Fruit fly (Drosophila melanogaster) whole organism, embryonic: ENCODE data around the gene Prx1.

Source experiments
- ATbp ChIP-seq: fragments of 200-800 bp; sonication (Bioruptor generic); optimal IDR thresholded peaks from 2 replicates; lab custom pipeline; 2017; ENCODE audit warnings: missing biosample characterization, mild to moderate bottlenecking, missing genetic modification characterization, missing genetic modification reagents
- Asciz ChIP-seq: fragments of 200-800 bp; sonication (Bioruptor generic); optimal IDR thresholded peaks from 2 replicates; lab custom pipeline; 2017; ENCODE audit warnings: missing biosample characterization, mild to moderate bottlenecking, missing genetic modification characterization, missing genetic modification reagents
- Atf6 ChIP-seq: fragments of 200-800 bp; sonication (Bioruptor generic); IDR thresholded peaks from 2 replicates; pipeline ENCODE4 v1.3.6; 2022; ENCODE audit warnings: missing biosample characterization, missing genetic modification characterization
- BtbVII ChIP-seq: fragments of 200-800 bp; sonication (Bioruptor generic); optimal IDR thresholded peaks from 3 replicates; lab custom pipeline; 2017; ENCODE audit warnings: missing biosample characterization, mild to moderate bottlenecking, missing genetic modification characterization
- CG1024 ChIP-seq: fragments of 200-800 bp; sonication (Bioruptor generic); IDR thresholded peaks from 2 replicates; pipeline ENCODE4 v1.3.6; 2022; ENCODE audit warnings: missing biosample characterization, missing genetic modification characterization
- CG11456 ChIP-seq: fragments of 200-800 bp; sonication (Bioruptor generic); IDR thresholded peaks from 3 replicates; pipeline ENCODE4 v1.3.6; 2022; ENCODE audit warnings: missing biosample characterization, missing genetic modification characterization
- CG11560 ChIP-seq: fragments of 200-800 bp; sonication (Bioruptor generic); IDR thresholded peaks from 3 replicates; pipeline ENCODE4 v1.3.6; 2022; ENCODE audit warnings: missing biosample characterization, missing genetic modification characterization
- CG11723 ChIP-seq: fragments of 200-800 bp; sonication (Bioruptor generic); optimal IDR thresholded peaks from 2 replicates; lab custom pipeline; 2017; ENCODE audit warnings: missing biosample characterization, mild to moderate bottlenecking, missing genetic modification characterization
- CG13287 ChIP-seq: fragments of 200-800 bp; sonication (Bioruptor generic); IDR thresholded peaks from 2 replicates; pipeline ENCODE4 v1.3.6; 2022; ENCODE audit warnings: missing biosample characterization, missing genetic modification characterization; ENCODE audit not compliant: partially characterized antibody
- CG15269 ChIP-seq: fragments of 200-800 bp; sonication (Bioruptor generic); optimal IDR thresholded peaks from 2 replicates; lab custom pipeline; 2018; ENCODE audit warnings: missing biosample characterization, mild to moderate bottlenecking, missing genetic modification characterization, moderate library complexity
- CG15696 ChIP-seq: fragments of 200-800 bp; sonication (Bioruptor generic); optimal IDR thresholded peaks from 2 replicates; lab custom pipeline; 2019; ENCODE audit warnings: missing biosample characterization, mild to moderate bottlenecking, missing genetic modification characterization, moderate library complexity
- CG1832 ChIP-seq: fragments of 200-800 bp; sonication (Bioruptor generic); optimal IDR thresholded peaks from 2 replicates; lab custom pipeline; 2017; ENCODE audit warnings: missing biosample characterization, mild to moderate bottlenecking, missing genetic modification characterization, inconsistent platforms
- CG32772 ChIP-seq: fragments of 200-800 bp; sonication (Bioruptor generic); IDR thresholded peaks from 2 replicates; pipeline ENCODE4 v1.3.6; 2022; ENCODE audit warnings: missing biosample characterization, missing genetic modification characterization
- CG4360 ChIP-seq: fragments of 200-800 bp; sonication (Bioruptor generic); IDR thresholded peaks from 2 replicates; pipeline ENCODE4 v1.3.6; 2022; ENCODE audit warnings: missing biosample characterization, missing genetic modification characterization
- CG4730 ChIP-seq: fragments of 200-800 bp; sonication (Bioruptor generic); IDR thresholded peaks from 2 replicates; pipeline ENCODE4 v1.3.6; 2022; ENCODE audit warnings: missing biosample characterization, missing genetic modification characterization
- CG6272 ChIP-seq: fragments of 200-800 bp; sonication (Bioruptor generic); IDR thresholded peaks from 2 replicates; pipeline ENCODE4 v1.3.6; 2022; ENCODE audit warnings: missing biosample characterization, missing genetic modification characterization
- CG8944 ChIP-seq: fragments of 200-800 bp; sonication (Bioruptor generic); optimal IDR thresholded peaks from 3 replicates; lab custom pipeline; 2016; ENCODE audit warnings: missing biosample characterization, missing genetic modification characterization
- CG9609 ChIP-seq: fragments of 200-800 bp; sonication (Bioruptor generic); optimal IDR thresholded peaks from 3 replicates; lab custom pipeline; 2016; ENCODE audit warnings: missing biosample characterization, missing genetic modification characterization
- CG9727 ChIP-seq: fragments of 200-800 bp; sonication (Bioruptor generic); optimal IDR thresholded peaks from 3 replicates; lab custom pipeline; 2017; ENCODE audit warnings: missing biosample characterization, mild to moderate bottlenecking, missing genetic modification characterization
- D19A ChIP-seq: fragments of 200-800 bp; optimal IDR thresholded peaks from 3 replicates; lab custom pipeline; 2019; ENCODE audit warnings: missing biosample characterization, mild to moderate bottlenecking, missing genetic modification characterization, moderate library complexity
- Dll ChIP-seq: fragments of 200-800 bp; sonication (Bioruptor generic); IDR thresholded peaks from 4 replicates; pipeline ENCODE4 v1.3.6; 2022; ENCODE audit warnings: missing biosample characterization, missing genetic modification characterization; ENCODE audit not compliant: partially characterized antibody
- E2f1 ChIP-seq: fragments of 200-800 bp; sonication (Bioruptor generic); IDR thresholded peaks from 2 replicates; pipeline ENCODE4 v1.3.6; 2022; ENCODE audit warnings: missing biosample characterization, missing genetic modification characterization
- ERR ChIP-seq: fragments of 200-800 bp; sonication (Bioruptor generic); optimal IDR thresholded peaks from 2 replicates; lab custom pipeline; 2016; ENCODE audit warnings: missing biosample characterization, missing genetic modification characterization
- Hand ChIP-seq: fragments of 200-800 bp; sonication (Bioruptor generic); optimal IDR thresholded peaks from 2 replicates; lab custom pipeline; 2017; ENCODE audit warnings: mild to moderate bottlenecking, missing biosample characterization, missing genetic modification reagents, missing genetic modification characterization
- HmgZ ChIP-seq: fragments of 200-800 bp; sonication (Bioruptor generic); optimal IDR thresholded peaks from 2 replicates; lab custom pipeline; 2018; ENCODE audit warnings: missing biosample characterization, mild to moderate bottlenecking, missing genetic modification characterization
- Mes4 ChIP-seq: fragments of 200-800 bp; sonication (Bioruptor generic); optimal IDR thresholded peaks from 2 replicates; lab custom pipeline; 2016; ENCODE audit warnings: missing biosample characterization, missing genetic modification characterization
- Mrtf ChIP-seq: fragments of 200-800 bp; sonication (Bioruptor generic); IDR thresholded peaks from 3 replicates; pipeline ENCODE4 v1.3.6; 2022; ENCODE audit warnings: missing biosample characterization, missing genetic modification characterization
- NC2α ChIP-seq: fragments of 200-800 bp; sonication (Bioruptor generic); optimal IDR thresholded peaks from 2 replicates; lab custom pipeline; 2016; ENCODE audit warnings: missing biosample characterization, missing genetic modification characterization
- NK7.1 ChIP-seq: fragments of 200-800 bp; sonication (Bioruptor generic); optimal IDR thresholded peaks from 3 replicates; lab custom pipeline; 2016; ENCODE audit warnings: missing biosample characterization, missing genetic modification characterization
- Opbp ChIP-seq: fragments of 200-800 bp; sonication (Bioruptor generic); IDR thresholded peaks from 3 replicates; pipeline ENCODE4 v1.3.6; 2022; ENCODE audit warnings: missing biosample characterization, missing genetic modification characterization; ENCODE audit not compliant: partially characterized antibody
- Rx ChIP-seq: fragments of 200-800 bp; sonication (Bioruptor generic); IDR thresholded peaks from 2 replicates; pipeline ENCODE4 v1.3.6; 2022; ENCODE audit warnings: missing biosample characterization, missing genetic modification characterization
- Sox102F ChIP-seq: fragments of 200-800 bp; sonication (Bioruptor generic); optimal IDR thresholded peaks from 2 replicates; lab custom pipeline; 2018; ENCODE audit warnings: missing biosample characterization, mild to moderate bottlenecking, missing genetic modification characterization, moderate library complexity
- Usf ChIP-seq: fragments of 200-800 bp; sonication (Bioruptor generic); optimal IDR thresholded peaks from 2 replicates; lab custom pipeline; 2017; ENCODE audit warnings: missing genotype, missing biosample characterization, missing genetic modification characterization
- Xbp1 ChIP-seq: fragments of 200-800 bp; sonication (Bioruptor generic); optimal IDR thresholded peaks from 3 replicates; lab custom pipeline; 2016; ENCODE audit warnings: missing biosample characterization, mild to moderate bottlenecking, missing genetic modification characterization
- bab2 ChIP-seq: fragments of 200-800 bp; sonication (Bioruptor generic); optimal IDR thresholded peaks from 2 replicates; lab custom pipeline; 2016; ENCODE audit warnings: missing biosample characterization, missing genetic modification characterization
- chn ChIP-seq: fragments of 200-800 bp; sonication (Bioruptor generic); optimal IDR thresholded peaks from 2 replicates; lab custom pipeline; 2016; ENCODE audit warnings: missing biosample characterization, missing genetic modification characterization
- croc ChIP-seq: fragments of 200-800 bp; sonication (Bioruptor generic); conservative IDR thresholded peaks from 3 replicates; pipeline ENCODE4 v1.3.6; 2022; ENCODE audit warnings: missing biosample characterization, missing genetic modification characterization
- eve ChIP-seq, 2 experiments: fragments of >200 bp; optimal IDR thresholded peaks; 2 replicates each; lab custom pipeline; 2017; ENCODE audit warnings: missing biosample characterization in 2 of 2, missing genetic modification characterization in 2 of 2
- gem ChIP-seq: fragments of 200-800 bp; sonication (Bioruptor generic); optimal IDR thresholded peaks from 2 replicates; lab custom pipeline; 2019; ENCODE audit warnings: missing biosample characterization, mild to moderate bottlenecking, missing genetic modification characterization, moderate library complexity
- grau ChIP-seq: fragments of 200-800 bp; optimal IDR thresholded peaks from 3 replicates; lab custom pipeline; 2019; ENCODE audit warnings: missing biosample characterization, mild to moderate bottlenecking, missing genetic modification characterization, moderate library complexity
- knrl ChIP-seq: fragments of 200-800 bp; sonication (Bioruptor generic); IDR thresholded peaks from 3 replicates; pipeline ENCODE4 v1.3.6; 2022; ENCODE audit warnings: missing biosample characterization, missing genetic modification characterization; ENCODE audit not compliant: partially characterized antibody
- otp ChIP-seq: fragments of 200-800 bp; sonication (Bioruptor generic); IDR thresholded peaks from 3 replicates; pipeline ENCODE4, ENCODE4 v1.3.6; 2022; ENCODE audit warnings: missing biosample characterization, missing genetic modification characterization
- pnt ChIP-seq: fragments of 200-800 bp; sonication (Bioruptor generic); optimal IDR thresholded peaks from 3 replicates; lab custom pipeline; 2016; ENCODE audit warnings: missing biosample characterization, missing genetic modification characterization
- sens ChIP-seq: fragments of 200-800 bp; sonication (Bioruptor generic); peaks from one replicate; lab custom pipeline; 2016; ENCODE audit warnings: missing biosample characterization, missing genetic modification characterization
- slbo ChIP-seq: fragments of 200-800 bp; sonication (Bioruptor generic); IDR thresholded peaks from 2 replicates; pipeline ENCODE4 v1.3.6; 2022; ENCODE audit warnings: missing biosample characterization, missing genetic modification characterization
- slou ChIP-seq: fragments of 200-800 bp; sonication (Bioruptor generic); optimal IDR thresholded peaks from 3 replicates; lab custom pipeline; 2016; ENCODE audit warnings: missing biosample characterization, missing genetic modification characterization
- tna ChIP-seq: fragments of 200-800 bp; sonication (Bioruptor generic); IDR thresholded peaks from 2 replicates; pipeline ENCODE4 v1.3.6; 2022; ENCODE audit warnings: missing biosample characterization, missing genetic modification characterization; ENCODE audit not compliant: partially characterized antibody
- tup ChIP-seq: fragments of 200-800 bp; sonication (Bioruptor generic); optimal IDR thresholded peaks from 2 replicates; lab custom pipeline; 2016; ENCODE audit warnings: missing biosample characterization, mild to moderate bottlenecking, missing genetic modification characterization, moderate library complexity
- vfl ChIP-seq: fragments of 200-800 bp; sonication (Bioruptor generic); optimal IDR thresholded peaks from 2 replicates; lab custom pipeline; 2016; ENCODE audit warnings: missing biosample characterization, missing genetic modification characterization

Gene Prx1

DNA sequence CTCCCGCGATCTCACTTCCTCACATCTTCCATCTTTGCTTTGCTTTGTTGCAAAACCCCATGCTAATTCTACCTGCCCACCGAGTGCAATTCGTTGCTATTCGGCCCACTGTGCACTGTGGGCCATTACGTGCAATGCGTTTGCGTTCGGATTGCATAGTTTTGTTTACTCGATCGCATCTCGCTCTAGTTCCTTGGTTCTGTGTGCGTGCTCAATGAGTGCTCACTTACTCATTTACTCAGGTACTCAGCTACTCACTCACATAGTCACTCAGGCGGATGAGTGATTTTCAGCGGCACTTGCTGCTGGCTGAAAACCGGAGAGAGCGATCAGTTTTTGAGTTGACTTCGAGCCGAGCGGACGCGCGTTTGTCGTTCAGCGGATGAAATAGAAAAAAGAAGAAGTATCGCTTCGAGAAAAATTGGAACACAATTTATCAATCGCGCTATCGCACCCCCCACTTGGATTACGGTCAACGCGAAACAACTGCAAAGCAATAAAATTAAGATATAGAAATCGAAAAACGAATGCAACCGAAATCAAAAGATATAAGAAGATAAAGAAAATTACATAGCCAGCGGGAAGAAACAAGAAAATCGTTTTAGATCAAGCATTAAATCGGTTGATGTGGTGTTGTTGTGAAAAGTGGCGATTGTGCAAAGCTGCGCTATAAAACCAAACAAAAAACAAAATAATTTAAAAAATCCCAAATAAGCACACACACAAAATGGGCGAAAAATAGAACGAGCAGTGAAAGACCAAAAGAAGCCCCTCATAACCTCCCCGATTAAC, 27.8 kb downstream of the Prx1 start, which contains the start of gene Tollo (continued):
- TF ChIP-seq CG13287 (GFP tag; lab: Robert Waterston, UW) (peak; percentile 65), tna (GFP tag; lab: Robert Waterston, UW) (peak; percentile 75), CG11456 (GFP tag; lab: Robert Waterston, UW) (peak; percentile 70; the same call in 1 of the 3 replicates), CG4730 (peak; percentile 27; the same call in 1 of the 2 replicates), sens (GFP tag; lab: Kevin White, UChicago) (peak; percentile 87), NK7.1 (peak; percentile 20), Usf (GFP tag; lab: Kevin White, UChicago) (peak; percentile 15), BtbVII (GFP tag; lab: Kevin White, UChicago) (peak; percentile 39), Mrtf (GFP tag; lab: Robert Waterston, UW) (no peak), ATbp (no peak), Atf6 (GFP tag; lab: Robert Waterston, UW) (no peak), bab2 (GFP tag; lab: Kevin White, UChicago) (peak; percentile 40), E2f1 (GFP tag; lab: Robert Waterston, UW) (peak; percentile 31; the same call in 1 of the 2 replicates), Opbp (GFP tag; lab: Robert Waterston, UW) (peak; percentile 73), eve (GFP tag; optimal IDR thresholded peaks at IDR 0.05; lab: Kevin White, UChicago) (no peak), Mes4 (no peak), slbo (peak; percentile 76), CG8944 (peak; percentile 21), CG6272 (GFP tag; lab: Robert Waterston, UW) (peak; percentile 29; the same call in 1 of the 2 replicates), chn (peak; percentile 48), ERR (GFP tag; lab: Kevin White, UChicago) (no peak), gem (tag; lab: Kevin White, UChicago) (peak; percentile 38), Dll (GFP tag; lab: Robert Waterston, UW) (0 out of 4 replicates have a peak, but pooled peaks have one; percentile 20), vfl (GFP tag; lab: Kevin White, UChicago) (peak; percentile 22), NC2α (GFP tag; lab: Kevin White, UChicago) (no peak), CG4360 (GFP tag; lab: Robert Waterston, UW) (0 out of 2 replicates have a peak, but pooled peaks have one; percentile 40), CG15696 (peak; percentile 35), Xbp1 (GFP tag; lab: Kevin White, UChicago) (peak; percentile 47), slou (peak; percentile 17), Rx (GFP tag; lab: Robert Waterston, UW) (peak; percentile 55), HmgZ (tag; lab: Kevin White, UChicago) (no peak), CG11560 (no peak), CG1832 (no peak), CG9727 (no peak), pnt (GFP tag; lab: Kevin White, UChicago) (peak; percentile 40), Sox102F (peak; percentile 11), grau (tag; lab: Kevin White, UChicago) (peak; percentile 19), CG1024 (GFP tag; lab: Robert Waterston, UW) (no peak), CG9609 (GFP tag; lab: Kevin White, UChicago) (peak; percentile 47), CG15269 (tag; lab: Kevin White, UChicago) (no peak), tup (GFP tag; lab: Kevin White, UChicago) (no peak), otp (GFP tag; lab: Robert Waterston, UW) (peak; percentile 29; the same call in 1 of the 3 replicates), knrl (GFP tag; lab: Robert Waterston, UW) (peak; percentile 34; the same call in 1 of the 3 replicates), CG11723 (GFP tag; lab: Kevin White, UChicago) (peak; percentile 32), D19A (tag; lab: Kevin White, UChicago) (peak; percentile 44), CG32772 (GFP tag; lab: Robert Waterston, UW) (peak; percentile 53; the same call in 1 of the 2 replicates), croc (GFP tag; lab: Robert Waterston, UW) (peak; percentile 22; the same call in 1 of the 3 replicates), Asciz (peak; percentile 10), Hand (GFP tag; lab: Kevin White, UChicago) (no peak)
